Worm (Caenorhabditis elegans) whole organism, late embryonic: Measurements from ENCODE around the gene F16H6.3.

ENCODE experiments used
- F13H6.1 ChIP-seq: sonication (generic microtip); optimal IDR thresholded peaks from 2 replicates; lab custom pipeline; 2016; ENCODE audit warnings: missing genetic modification characterization, missing compliant biosample characterization
- K02D7.2 ChIP-seq: sonication (generic microtip); optimal IDR thresholded peaks from 2 replicates; lab custom pipeline; 2017; ENCODE audit warnings: mild to moderate bottlenecking, missing genetic modification characterization, missing compliant biosample characterization
- T23F11.4 ChIP-seq: fragments of 200-800 bp; sonication (Bioruptor generic); optimal IDR thresholded peaks from 2 replicates; lab custom pipeline; 2018; ENCODE audit warnings: mild to moderate bottlenecking, missing genetic modification characterization, missing compliant biosample characterization
- ceh-6 ChIP-seq: fragments of 200-800 bp; sonication (Bioruptor generic); optimal IDR thresholded peaks from 2 replicates; lab custom pipeline; 2018; ENCODE audit warnings: mild to moderate bottlenecking, missing genetic modification characterization, missing compliant biosample characterization
- npax-4 ChIP-seq: sonication (generic microtip); optimal IDR thresholded peaks from 2 replicates; lab custom pipeline; 2016; ENCODE audit warnings: missing genetic modification characterization, missing compliant biosample characterization

- TF ChIP-seq K02D7.2 (tag; lab: Kevin White, UChicago) (no peak), npax-4 (tag; lab: Kevin White, UChicago) (no peak), ceh-6 (GFP tag; lab: Kevin White, UChicago) (no peak), T23F11.4 (GFP tag; lab: Kevin White, UChicago) (no peak), F13H6.1 (tag; lab: Kevin White, UChicago) (no peak)
These were observed 49.3 kb downstream of the F16H6.3 start for ce11 chrV:18244408-18244807.
